Worm (Caenorhabditis elegans): ENCODE results near the gene ZK262.4.

- TF ChIP-seq tbx-7 (tag; optimal IDR thresholded peaks at IDR 0.05): no peak
- TF ChIP-seq mec-3 (tag; optimal IDR thresholded peaks at IDR 0.05; ENCODE audit: borderline replicate concordance): no peak
- no peak for TF ChIP-seq ets-4 (tag; optimal IDR thresholded peaks at IDR 0.05)
- no peak for TF ChIP-seq pag-3 (tag; optimal IDR thresholded peaks at IDR 0.05; ENCODE audit: borderline replicate concordance)
- TF ChIP-seq ref-2 (tag; optimal IDR thresholded peaks at IDR 0.05): no peak
- no peak for TF ChIP-seq tbx-2 (tag; optimal IDR thresholded peaks at IDR 0.05)
- no peak for TF ChIP-seq unc-3 (GFP tag; conservative IDR thresholded peaks at IDR 0.05)
- TF ChIP-seq unc-3 (tag; optimal IDR thresholded peaks at IDR 0.05): no peak
- TF ChIP-seq lin-11 (tag; optimal IDR thresholded peaks at IDR 0.05): no peak
- TF ChIP-seq hlh-6 (tag; optimal IDR thresholded peaks at IDR 0.05): no peak
- TF ChIP-seq nhr-11 (tag; optimal IDR thresholded peaks at IDR 0.05): no peak
- TF ChIP-seq ama-1 (optimal IDR thresholded peaks at IDR 0.05): no peak
Observed at ce11 chrV:18438081-18438480, 13.7 kb upstream of the ZK262.4 start, which contains the start of gene ZK262.8.

Measured in whole organism, late embryonic.